Fruit fly (Drosophila melanogaster): ENCODE data around the gene CG32069.
A peak's percentile ranks its signal among the peaks of the same experiment; 100 is the strongest.

Gene CG32069

DNA sequence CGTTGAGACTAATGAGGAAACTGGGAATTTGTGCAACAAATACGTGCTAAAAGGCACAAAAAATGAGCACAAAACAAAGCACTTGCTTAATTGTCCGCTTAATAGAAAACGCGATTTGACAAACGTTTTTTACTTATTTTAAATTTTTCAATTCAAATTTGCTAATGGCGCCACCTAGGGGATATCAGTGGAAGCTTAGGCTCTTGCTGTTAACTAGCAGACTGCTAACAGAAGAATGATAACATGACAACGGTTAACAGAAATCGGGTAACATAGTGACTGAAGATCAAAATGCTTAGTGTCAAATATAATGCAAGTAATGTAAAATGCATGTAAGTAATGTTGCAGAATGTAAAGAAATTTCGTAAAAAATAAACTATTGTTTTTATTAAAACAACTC, 21.2 kb downstream of the CG32069 start (continued):
- no peak for TF ChIP-seq ssp (GFP tag; IDR thresholded peaks at IDR 0.05)
- TF ChIP-seq unpg (GFP tag; optimal IDR thresholded peaks at IDR 0.05): no peak
- TF ChIP-seq Rfx (GFP tag; IDR thresholded peaks at IDR 0.05): no peak
- no peak for TF ChIP-seq otp (GFP tag; IDR thresholded peaks at IDR 0.05)
- TF ChIP-seq phol (tag; optimal IDR thresholded peaks at IDR 0.05): no peak
- TF ChIP-seq amos (GFP tag; IDR thresholded peaks at IDR 0.05; ENCODE audit: partially characterized antibody): peak; percentile 36; the same call in 1 of the 2 replicates
- peak; percentile 12 for TF ChIP-seq stwl (tag; optimal IDR thresholded peaks at IDR 0.05)
- TF ChIP-seq Sox102F (GFP tag; optimal IDR thresholded peaks at IDR 0.05): no peak
- TF ChIP-seq ap (GFP tag; IDR thresholded peaks at IDR 0.05): no peak
- no peak for TF ChIP-seq Lhr (GFP tag; optimal IDR thresholded peaks at IDR 0.05)
- TF ChIP-seq Nf-YC (tag; optimal IDR thresholded peaks at IDR 0.05): no peak
- TF ChIP-seq ase (GFP tag; IDR thresholded peaks at IDR 0.05): no peak
- TF ChIP-seq CG10274 (GFP tag; optimal IDR thresholded peaks at IDR 0.05): no peak
- no peak for TF ChIP-seq Atf-2 (GFP tag; optimal IDR thresholded peaks at IDR 0.05)

DNA sequence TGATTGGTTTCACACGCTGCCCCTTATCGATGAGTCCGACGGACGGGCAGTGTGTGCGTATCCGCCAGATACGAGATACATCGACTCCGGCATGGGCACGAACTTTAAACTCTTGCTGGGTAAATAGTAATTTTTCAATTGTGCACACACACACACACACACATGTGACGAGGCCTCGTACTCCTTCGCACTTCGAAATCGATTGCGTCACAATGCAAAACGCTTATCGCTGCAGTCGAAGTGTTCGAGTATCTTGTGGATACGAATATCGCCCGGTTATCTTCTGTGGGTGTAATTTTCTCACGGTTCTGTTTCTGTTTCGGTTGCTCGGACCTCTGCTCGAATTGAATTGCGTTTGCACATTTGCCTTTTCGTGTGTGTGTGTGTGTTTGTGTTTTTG, 27.4 kb downstream of the CG32069 start:
- no peak for TF ChIP-seq CG17802 (tag; optimal IDR thresholded peaks at IDR 0.05)
- no peak for TF ChIP-seq Ravus (GFP tag; IDR thresholded peaks at IDR 0.05)
- no peak for TF ChIP-seq CG2889 (GFP tag; IDR thresholded peaks at IDR 0.05)
- TF ChIP-seq Pdp1 (GFP tag; optimal IDR thresholded peaks at IDR 0.05): peak in 1 of 2 experiments; percentile 72
- peak; percentile 33 for TF ChIP-seq cg (GFP tag; optimal IDR thresholded peaks at IDR 0.05)
- TF ChIP-seq CG18599 (GFP tag; optimal IDR thresholded peaks at IDR 0.05): no peak
- no peak for TF ChIP-seq BtbVII (GFP tag; optimal IDR thresholded peaks at IDR 0.05)
- TF ChIP-seq tll (GFP tag; optimal IDR thresholded peaks at IDR 0.05): peak in 1 of 2 experiments; percentile 79
- no peak for TF ChIP-seq mld (GFP tag; IDR thresholded peaks at IDR 0.05; ENCODE audit: partially characterized antibody)
- TF ChIP-seq sisA (GFP tag; IDR thresholded peaks at IDR 0.05): no peak
- no peak for TF ChIP-seq CG7556 (GFP tag; optimal IDR thresholded peaks at IDR 0.05)
- no peak for TF ChIP-seq GATAe (GFP tag; conservative IDR thresholded peaks at IDR 0.05)
- peak; percentile 90 for TF ChIP-seq CG15479 (GFP tag; optimal IDR thresholded peaks at IDR 0.05)
- TF ChIP-seq trem (tag; optimal IDR thresholded peaks at IDR 0.05): no peak
- no peak for TF ChIP-seq pzg (GFP tag; optimal IDR thresholded peaks at IDR 0.05)
- no peak for TF ChIP-seq lab (GFP tag; optimal IDR thresholded peaks at IDR 0.05)
- TF ChIP-seq Usf (GFP tag; optimal IDR thresholded peaks at IDR 0.05): no peak
- TF ChIP-seq wdn (GFP tag; IDR thresholded peaks at IDR 0.05): no peak
- no peak for TF ChIP-seq ind (GFP tag; optimal IDR thresholded peaks at IDR 0.05)

DNA sequence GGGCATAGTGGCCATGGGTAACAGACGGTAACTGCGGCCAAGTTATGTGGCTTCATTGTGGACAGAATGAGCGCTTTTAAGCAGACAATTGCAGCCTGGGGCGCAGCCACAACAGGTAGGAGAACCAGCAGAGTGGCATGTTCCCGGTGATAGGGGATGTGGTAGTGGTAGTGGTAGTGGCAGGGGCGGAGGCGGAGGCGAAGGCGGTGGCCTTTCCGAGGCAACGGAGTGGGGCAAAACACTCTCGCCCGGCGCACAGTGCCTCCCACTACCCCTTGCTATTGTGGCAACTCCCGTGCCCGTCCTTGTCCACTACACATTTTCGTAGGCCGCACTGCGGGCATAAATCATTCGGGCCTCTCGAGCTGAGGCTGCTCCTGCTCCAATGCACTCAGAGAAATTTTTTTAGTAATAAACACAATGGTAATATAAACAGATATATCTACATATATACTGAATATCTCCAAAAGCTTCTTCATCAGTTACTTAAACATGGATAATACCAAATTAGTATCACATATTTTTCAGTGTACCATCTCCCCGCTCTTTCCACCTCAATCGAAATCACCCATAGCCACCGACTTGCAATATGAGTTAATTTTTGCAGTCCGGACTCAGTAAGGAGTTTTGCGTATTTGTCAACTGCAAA, 29.0 kb downstream of the CG32069 start:
- TF ChIP-seq aop (GFP tag; IDR thresholded peaks at IDR 0.05) (no peak), CG6689 (GFP tag; IDR thresholded peaks at IDR 0.05) (0 out of 2 replicates have a peak, but pooled peaks have one; percentile 5), Drgx (GFP tag; IDR thresholded peaks at IDR 0.05) (peak; percentile 76), corto (GFP tag; optimal IDR thresholded peaks at IDR 0.05) (peak; percentile 37), Ptx1 (GFP tag; IDR thresholded peaks at IDR 0.05) (no peak), bsh (GFP tag; optimal IDR thresholded peaks at IDR 0.05) (peak in 1 of 2 experiments; percentile 56), CG4424 (GFP tag; optimal IDR thresholded peaks at IDR 0.05) (no peak), nom (GFP tag; optimal IDR thresholded peaks at IDR 0.05) (peak; percentile 70)
